Fruit fly (Drosophila melanogaster) whole organism, prepupa: ENCODE results near the gene numb.

Source experiments
- CG15336 ChIP-seq: fragments of 200-800 bp; sonication (Bioruptor generic); IDR thresholded peaks from 2 replicates; pipeline ENCODE4 v1.3.6; 2022; ENCODE audit warnings: missing biosample characterization, missing genetic modification characterization
- CG16779 ChIP-seq: fragments of 200-800 bp; sonication (Bioruptor generic); optimal IDR thresholded peaks from 3 replicates; lab custom pipeline; 2017; ENCODE audit warnings: missing biosample characterization, mild to moderate bottlenecking, missing genetic modification characterization
- CG6808 ChIP-seq: fragments of 200-800 bp; sonication (Bioruptor generic); optimal IDR thresholded peaks from 3 replicates; lab custom pipeline; 2017; ENCODE audit warnings: missing biosample characterization, missing genetic modification characterization, mild to moderate bottlenecking, moderate library complexity, missing genetic modification reagents
- CG6854 ChIP-seq: fragments of 200-800 bp; sonication (Bioruptor generic); optimal IDR thresholded peaks from 2 replicates; lab custom pipeline; 2017; ENCODE audit warnings: missing biosample characterization, mild to moderate bottlenecking, missing genetic modification characterization
- CG8319 ChIP-seq: fragments of 200-800 bp; sonication (Bioruptor generic); optimal IDR thresholded peaks from 3 replicates; lab custom pipeline; 2016; ENCODE audit warnings: missing biosample characterization, missing genetic modification characterization
- Hr38 ChIP-seq: sonication (Bioruptor generic); optimal IDR thresholded peaks from 2 replicates; lab custom pipeline; 2016; ENCODE audit warnings: missing biosample characterization, missing genetic modification characterization
- Hr39 ChIP-seq: fragments of 200-800 bp; sonication (Bioruptor generic); optimal IDR thresholded peaks from 2 replicates; lab custom pipeline; 2016; ENCODE audit warnings: missing biosample characterization, missing genetic modification characterization
- Smox ChIP-seq: fragments of 200-800 bp; sonication (Bioruptor generic); optimal IDR thresholded peaks from 3 replicates; lab custom pipeline; 2016; ENCODE audit warnings: missing biosample characterization, missing genetic modification characterization
- fd85E ChIP-seq: fragments of 200-800 bp; sonication (Bioruptor generic); optimal IDR thresholded peaks from 3 replicates; lab custom pipeline; 2016; ENCODE audit warnings: missing biosample characterization, missing genetic modification characterization
- lz ChIP-seq: fragments of 200-800 bp; sonication (Bioruptor generic); optimal IDR thresholded peaks from 3 replicates; lab custom pipeline; 2016; ENCODE audit warnings: missing biosample characterization, missing genetic modification characterization
- spab ChIP-seq: fragments of 200-800 bp; sonication (Bioruptor generic); optimal IDR thresholded peaks from 2 replicates; lab custom pipeline; 2017; ENCODE audit warnings: missing biosample characterization, mild to moderate bottlenecking, missing genetic modification characterization, missing genetic modification reagents

DNA sequence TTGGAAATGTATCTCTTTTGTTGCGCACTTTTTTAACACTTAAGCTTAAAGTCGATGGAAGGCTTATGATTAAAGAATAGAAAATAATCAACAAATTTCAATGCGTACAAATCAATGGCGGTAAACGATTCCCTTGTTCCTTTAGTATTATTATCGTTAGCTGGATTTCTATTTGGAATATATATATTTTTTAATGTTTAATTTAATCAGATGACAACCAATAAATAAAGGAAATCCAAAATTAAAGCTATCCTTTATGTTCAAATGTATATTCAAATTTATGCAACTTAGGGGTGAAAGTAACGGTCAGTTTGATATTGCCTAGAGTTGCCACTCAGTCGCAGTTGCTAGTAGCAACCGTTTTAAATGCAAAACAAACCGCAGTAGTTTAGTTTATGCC lies 2.2 kb upstream of the numb start, which contains the start of gene CG3769:
- TF ChIP-seq CG6808 (GFP tag; lab: Kevin White, UChicago) (no peak), CG16779 (tag; lab: Kevin White, UChicago) (no peak), spab (GFP tag; lab: Kevin White, UChicago) (no peak), Hr39 (GFP tag; lab: Kevin White, UChicago) (no peak), fd85E (GFP tag; lab: Kevin White, UChicago) (no peak), CG8319 (GFP tag; lab: Kevin White, UChicago) (no peak), CG6854 (GFP tag; lab: Kevin White, UChicago) (no peak), CG15336 (no peak), Hr38 (GFP tag; lab: Kevin White, UChicago) (no peak), lz (GFP tag; lab: Kevin White, UChicago) (no peak), Smox (no peak)
